Worm (Caenorhabditis elegans) whole organism, L1 larva: ENCODE results near the gene C04E12.4.

ENCODE experiments used
- C04F5.9 ChIP-seq: sonication (generic microtip); optimal IDR thresholded peaks from 2 replicates; lab custom pipeline; 2016; ENCODE audit warnings: missing genetic modification characterization, missing compliant biosample characterization
- C16A3.4 ChIP-seq: fragments of 150-350 bp; optimal IDR thresholded peaks from 2 replicates; lab custom pipeline; 2014; ENCODE audit warnings: missing biosample characterization, missing genetic modification characterization
- Y116A8C.19 ChIP-seq: sonication (generic microtip); optimal IDR thresholded peaks from 2 replicates; lab custom pipeline; 2016; ENCODE audit warnings: missing compliant biosample characterization, missing genetic modification characterization, borderline replicate concordance
- alr-1 ChIP-seq: fragments of 200-800 bp; sonication (Bioruptor generic); optimal IDR thresholded peaks from 2 replicates; lab custom pipeline; 2018; ENCODE audit warnings: borderline replicate concordance, mild to moderate bottlenecking, missing genetic modification characterization, missing compliant biosample characterization
- aly-2 ChIP-seq: fragments of 150-350 bp; optimal IDR thresholded peaks from 2 replicates; lab custom pipeline; 2014; ENCODE audit warnings: missing biosample characterization, missing genetic modification characterization
- ceh-63 ChIP-seq: fragments of 200-800 bp; sonication (Bioruptor generic); optimal IDR thresholded peaks from 2 replicates; lab custom pipeline; 2018; ENCODE audit warnings: mild to moderate bottlenecking, missing genetic modification characterization, missing compliant biosample characterization
- ceh-8 ChIP-seq: fragments of 200-800 bp; sonication (Bioruptor generic); optimal IDR thresholded peaks from 2 replicates; lab custom pipeline; 2018; ENCODE audit warnings: mild to moderate bottlenecking, missing genetic modification characterization, moderate library complexity, missing compliant biosample characterization
- ceh-82 ChIP-seq, 3 experiments: fragments of 150-350 bp in 1 of 3; sonication (generic microtip) in 2 of 3; optimal IDR thresholded peaks; 2 replicates each; lab custom pipeline; 2014 to 2017; ENCODE audit warnings: missing biosample characterization in 3 of 3, missing genetic modification characterization in 3 of 3
- ceh-88 ChIP-seq: fragments of 200-800 bp; sonication (Bioruptor generic); IDR thresholded peaks from 2 replicates; pipeline ENCODE4 v1.3.6; 2022; ENCODE audit warnings: missing genetic modification characterization, missing compliant biosample characterization
- ceh-90 ChIP-seq: sonication (generic microtip); optimal IDR thresholded peaks from 2 replicates; lab custom pipeline; 2016; ENCODE audit warnings: missing genetic modification characterization, missing compliant biosample characterization
- ces-1 ChIP-seq: fragments of 150-350 bp; optimal IDR thresholded peaks from 2 replicates; lab custom pipeline; 2014; ENCODE audit warnings: missing biosample characterization, missing genetic modification reagents, missing genetic modification characterization
- dpl-1 ChIP-seq, 3 experiments: fragments of 150-350 bp in 2 of 3; sonication (generic microtip) in 1 of 3; optimal IDR thresholded peaks; 2 replicates each; lab custom pipeline; 2014 to 2017; ENCODE audit warnings: missing biosample characterization in 3 of 3, missing genetic modification characterization in 3 of 3, missing genetic modification reagents in 3 of 3
- dsc-1 ChIP-seq: sonication (generic microtip); optimal IDR thresholded peaks from 2 replicates; lab custom pipeline; 2016; ENCODE audit warnings: mild to moderate bottlenecking, missing genetic modification characterization, missing compliant biosample characterization
- efl-1 ChIP-seq, 4 experiments: fragments of 150-350 bp; optimal IDR thresholded peaks in 3 of 4; peaks in 1 of 4; 1 replicate in 1 of 4; 2 replicates in 3 of 4; lab custom pipeline; 2014; ENCODE audit warnings: missing biosample characterization in 2 of 4, missing genetic modification characterization in 2 of 4, missing genetic modification reagents in 2 of 4
- efl-3 ChIP-seq: fragments of 200-800 bp; sonication (Bioruptor generic); optimal IDR thresholded peaks from 2 replicates; lab custom pipeline; 2018; ENCODE audit warnings: mild to moderate bottlenecking, missing genetic modification characterization, missing compliant biosample characterization
- elt-3 ChIP-seq, 6 experiments: fragments of 150-350 bp in 1 of 6; sonication (generic microtip); optimal IDR thresholded peaks; 2 replicates each; lab custom pipeline; 2017 to 2018; ENCODE audit warnings: missing biosample characterization in 6 of 6, missing genetic modification characterization in 6 of 6, inconsistent platforms in 1 of 6
- ets-5 ChIP-seq: fragments of 200-800 bp; sonication (Bioruptor generic); IDR thresholded peaks from 2 replicates; pipeline ENCODE4 v1.3.6; 2022; ENCODE audit warnings: missing genetic modification characterization, missing compliant biosample characterization
- fkh-10 ChIP-seq: sonication (generic microtip); optimal IDR thresholded peaks from 2 replicates; lab custom pipeline; 2017; ENCODE audit warnings: missing biosample characterization, missing genetic modification reagents, missing genetic modification characterization
- fkh-4 ChIP-seq: sonication (generic microtip); optimal IDR thresholded peaks from 2 replicates; lab custom pipeline; 2016; ENCODE audit warnings: missing compliant biosample characterization, missing genetic modification characterization, borderline replicate concordance
- hlh-17 ChIP-seq: fragments of 200-800 bp; sonication (Bioruptor generic); optimal IDR thresholded peaks from 2 replicates; lab custom pipeline; 2018; ENCODE audit warnings: missing genetic modification characterization, mild to moderate bottlenecking, missing compliant biosample characterization, moderate library complexity, borderline replicate concordance
- hpl-2 ChIP-seq: fragments of 150-350 bp; optimal IDR thresholded peaks from 2 replicates; lab custom pipeline; 2014; ENCODE audit warnings: missing biosample characterization, missing genetic modification reagents, missing genetic modification characterization
- irx-1 ChIP-seq: sonication (generic microtip); optimal IDR thresholded peaks from 2 replicates; lab custom pipeline; 2016; ENCODE audit warnings: missing genetic modification characterization, missing compliant biosample characterization
- jun-1 ChIP-seq: fragments of 150-350 bp; optimal IDR thresholded peaks from 2 replicates; lab custom pipeline; 2014; ENCODE audit warnings: missing biosample characterization, missing genetic modification reagents, missing genetic modification characterization
- lin-13 ChIP-seq: fragments of 150-350 bp; optimal IDR thresholded peaks from 2 replicates; lab custom pipeline; 2014; ENCODE audit warnings: missing biosample characterization, missing genetic modification reagents, missing genetic modification characterization
- lin-15B ChIP-seq: fragments of 150-350 bp; sonication (generic microtip); optimal IDR thresholded peaks from 3 replicates; lab custom pipeline; 2014; ENCODE audit warnings: missing biosample characterization, missing genetic modification characterization
- lin-35 ChIP-seq, 2 experiments: fragments of 150-350 bp; optimal IDR thresholded peaks; 2 replicates each; lab custom pipeline; 2014; ENCODE audit warnings: missing biosample characterization in 2 of 2, missing genetic modification characterization in 2 of 2, missing genetic modification reagents in 2 of 2
- lin-39 ChIP-seq: fragments of 150-350 bp; optimal IDR thresholded peaks from 2 replicates; lab custom pipeline; 2014; ENCODE audit warnings: missing biosample characterization, missing genetic modification reagents, missing genetic modification characterization
- mdl-1 ChIP-seq, 2 experiments: fragments of 150-350 bp; optimal IDR thresholded peaks; 2 replicates each; lab custom pipeline; 2014 to 2017; ENCODE audit warnings: missing biosample characterization in 2 of 2, missing genetic modification characterization in 2 of 2, inconsistent platforms in 1 of 2
- mef-2 ChIP-seq: fragments of 150-350 bp; optimal IDR thresholded peaks from 2 replicates; lab custom pipeline; 2014; ENCODE audit warnings: missing biosample characterization, missing genetic modification characterization
- mep-1 ChIP-seq: fragments of 150-350 bp; optimal IDR thresholded peaks from 2 replicates; lab custom pipeline; 2014; ENCODE audit warnings: missing biosample characterization, missing genetic modification characterization
- nhr-11 ChIP-seq: fragments of 150-350 bp; optimal IDR thresholded peaks from 2 replicates; lab custom pipeline; 2014; ENCODE audit warnings: missing biosample characterization, missing genetic modification characterization
- nhr-12 ChIP-seq: sonication (generic microtip); optimal IDR thresholded peaks from 2 replicates; lab custom pipeline; 2017; ENCODE audit warnings: missing biosample characterization, missing genetic modification characterization
- nhr-19 ChIP-seq: fragments of 200-800 bp; sonication (Bioruptor generic); conservative IDR thresholded peaks from 2 replicates; pipeline ENCODE4 v1.3.6; 2022; ENCODE audit warnings: missing genetic modification characterization, missing compliant biosample characterization
- nhr-20 ChIP-seq: sonication (generic microtip); optimal IDR thresholded peaks from 2 replicates; lab custom pipeline; 2016; ENCODE audit warnings: mild to moderate bottlenecking, missing genetic modification characterization, missing compliant biosample characterization
- nhr-47 ChIP-seq: sonication (generic microtip); optimal IDR thresholded peaks from 2 replicates; lab custom pipeline; 2016; ENCODE audit warnings: mild to moderate bottlenecking, missing genetic modification characterization, moderate library complexity, missing compliant biosample characterization
- nhr-77 ChIP-seq: fragments of 150-350 bp; optimal IDR thresholded peaks from 2 replicates; lab custom pipeline; 2014; ENCODE audit warnings: missing biosample characterization, missing genetic modification characterization
- nhr-84 ChIP-seq: sonication (generic microtip); optimal IDR thresholded peaks from 2 replicates; lab custom pipeline; 2017; ENCODE audit warnings: missing biosample characterization, missing genetic modification characterization
- nhr-90 ChIP-seq: sonication (generic microtip); optimal IDR thresholded peaks from 2 replicates; lab custom pipeline; 2016; ENCODE audit warnings: mild to moderate bottlenecking, missing genetic modification characterization, missing compliant biosample characterization; ENCODE audit not compliant: poor library complexity
- pqm-1 ChIP-seq: sonication (generic microtip); optimal IDR thresholded peaks from 3 replicates; lab custom pipeline; 2017; ENCODE audit warnings: missing biosample characterization, missing genetic modification characterization
- rnt-1 ChIP-seq: sonication (generic microtip); optimal IDR thresholded peaks from 2 replicates; lab custom pipeline; 2016; ENCODE audit warnings: mild to moderate bottlenecking, missing genetic modification characterization, moderate library complexity, missing compliant biosample characterization
- skn-1 ChIP-seq: fragments of 150-350 bp; optimal IDR thresholded peaks from 2 replicates; lab custom pipeline; 2014; ENCODE audit warnings: missing biosample characterization, missing genetic modification characterization
- snpc-4 ChIP-seq: fragments of 150-350 bp; optimal IDR thresholded peaks from 2 replicates; lab custom pipeline; 2014; ENCODE audit warnings: missing biosample characterization, missing genetic modification characterization
- snu-23 ChIP-seq: sonication (generic microtip); optimal IDR thresholded peaks from 2 replicates; lab custom pipeline; 2016; ENCODE audit warnings: missing genetic modification characterization, missing compliant biosample characterization
- sox-4 ChIP-seq: sonication (generic microtip); optimal IDR thresholded peaks from 2 replicates; lab custom pipeline; 2016; ENCODE audit warnings: missing genetic modification characterization, missing compliant biosample characterization
- sptf-1 ChIP-seq: fragments of 150-350 bp; optimal IDR thresholded peaks from 2 replicates; lab custom pipeline; 2014; ENCODE audit warnings: missing biosample characterization, missing genetic modification characterization
- unc-30 ChIP-seq: sonication (generic microtip); optimal IDR thresholded peaks from 2 replicates; lab custom pipeline; 2017; ENCODE audit warnings: missing biosample characterization, missing genetic modification characterization
- unc-86 ChIP-seq: sonication (generic microtip); optimal IDR thresholded peaks from 2 replicates; lab custom pipeline; 2016; ENCODE audit warnings: missing genetic modification characterization, missing compliant biosample characterization
- unc-98 ChIP-seq: fragments of 200-800 bp; sonication (Bioruptor generic); IDR thresholded peaks from 2 replicates; pipeline ENCODE4 v1.3.6; 2022; ENCODE audit warnings: missing genetic modification characterization, missing compliant biosample characterization
- zag-1 ChIP-seq: fragments of 150-350 bp; optimal IDR thresholded peaks from 2 replicates; lab custom pipeline; 2014; ENCODE audit warnings: missing biosample characterization, missing genetic modification characterization

C04E12.4 gene

DNA sequence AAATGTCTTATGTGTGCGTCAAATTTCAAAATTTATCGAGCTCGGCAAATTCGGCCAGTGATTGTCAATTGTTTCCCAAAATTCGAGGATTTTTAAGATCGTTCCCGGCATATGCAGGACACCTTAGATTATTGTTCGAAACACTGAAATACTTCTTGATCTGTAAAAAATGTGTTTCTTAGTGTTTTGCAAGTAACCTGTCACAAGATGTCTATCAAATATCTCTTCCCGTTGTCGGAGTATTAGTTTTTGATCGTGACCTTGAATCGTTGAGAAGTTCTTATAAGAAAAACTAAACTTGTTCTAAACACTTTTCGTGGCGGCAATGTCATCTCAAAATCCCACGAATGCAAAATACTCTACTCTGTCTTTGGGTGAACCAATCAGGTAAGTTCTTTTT, at the start of gene C04E12.4:
Gene C04E12.4 (plus strand): TSS at position 301 of the 400 bp plus-strand sequence.
- peak; percentile 16 for TF ChIP-seq nhr-20 (tag; lab: Kevin White, UChicago)
- TF ChIP-seq sptf-1 (tag; lab: Kevin White, UChicago), result no peak
- no peak for TF ChIP-seq irx-1
- TF ChIP-seq snpc-4 (tag; lab: Kevin White, UChicago), result no peak
- peak in 1 of 6 experiments; percentile 38 for TF ChIP-seq elt-3 (tag; optimal IDR thresholded peaks at IDR 0.05; lab: Kevin White, UChicago)
- TF ChIP-seq Y116A8C.19 (tag; lab: Kevin White, UChicago), result no peak
- no peak for TF ChIP-seq efl-3 (GFP tag; lab: Kevin White, UChicago)
- no peak for TF ChIP-seq nhr-84 (tag; lab: Kevin White, UChicago)
- TF ChIP-seq sox-4 (tag; lab: Kevin White, UChicago), result no peak
- no peak for TF ChIP-seq efl-1 (optimal IDR thresholded peaks at IDR 0.05; lab: Kevin White, UChicago)
- TF ChIP-seq efl-1 (GFP tag; optimal IDR thresholded peaks at IDR 0.05 in 1 of 2; lab: Kevin White, UChicago), result peak in 1 of 2 experiments; percentile 47
- no peak for TF ChIP-seq ets-5

ce11 chrV:3315308-3315707, 47.3 kb upstream of the C04E12.4 start, which contains the start of gene arrd-19:
TSS of gene arrd-19 (minus strand) at chrV:3315516.
- TF ChIP-seq ceh-63 (no peak), fkh-10 (no peak), mep-1 (tag; lab: Kevin White, UChicago) (peak; percentile 88), mef-2 (tag; lab: Kevin White, UChicago) (no peak), Y116A8C.19 (tag; lab: Kevin White, UChicago) (no peak), snu-23 (GFP tag; lab: Kevin White, UChicago) (peak; percentile 82), lin-35 (GFP tag; optimal IDR thresholded peaks at IDR 0.05; lab: Kevin White, UChicago) (peak; percentile 49 to 64), nhr-19 (GFP tag; lab: Robert Waterston, UW) (peak; percentile 77), zag-1 (tag; lab: Kevin White, UChicago) (no peak), sptf-1 (tag; lab: Kevin White, UChicago) (no peak), nhr-20 (tag; lab: Kevin White, UChicago) (peak; percentile 84), unc-98 (GFP tag; lab: Robert Waterston, UW) (no peak), hpl-2 (GFP tag; lab: Kevin White, UChicago) (no peak), C16A3.4 (tag; lab: Kevin White, UChicago) (peak; percentile 49), rnt-1 (tag; lab: Kevin White, UChicago) (peak; percentile 78), jun-1 (tag; lab: Kevin White, UChicago) (peak; percentile 29), ces-1 (GFP tag; lab: Kevin White, UChicago) (no peak), irx-1 (peak; percentile 58), dsc-1 (tag; lab: Kevin White, UChicago) (peak; percentile 46), nhr-12 (no peak), nhr-77 (peak; percentile 72), lin-13 (GFP tag; lab: Kevin White, UChicago) (peak; percentile 38), nhr-90 (peak; percentile 34), hlh-17 (GFP tag; lab: Kevin White, UChicago) (no peak), lin-15B (tag; lab: Kevin White, UChicago) (peak; percentile 21), nhr-47 (tag; lab: Kevin White, UChicago) (peak; percentile 69), ets-5 (no peak), aly-2 (tag; lab: Kevin White, UChicago) (no peak), dpl-1 (GFP tag; optimal IDR thresholded peaks at IDR 0.05; lab: Kevin White, UChicago) (peak; percentile 46 to 76 (median 63)), pqm-1 (tag; lab: Kevin White, UChicago) (no peak), elt-3 (tag; optimal IDR thresholded peaks at IDR 0.05; lab: Kevin White, UChicago) (peak in 2 of 6 experiments; percentile 5 to 30), mdl-1 (tag; optimal IDR thresholded peaks at IDR 0.05; lab: Kevin White, UChicago) (peak in 1 of 2 experiments; percentile 71), unc-30 (tag; lab: Kevin White, UChicago) (no peak), lin-39 (tag; lab: Kevin White, UChicago) (no peak), C04F5.9 (no peak), ceh-8 (GFP tag; lab: Kevin White, UChicago) (no peak), nhr-11 (tag; lab: Kevin White, UChicago) (no peak), ceh-90 (tag; lab: Kevin White, UChicago) (no peak), ceh-82 (tag; optimal IDR thresholded peaks at IDR 0.05; lab: Kevin White, UChicago) (peak in 2 of 3 experiments; percentile 36 to 76), unc-86 (tag; lab: Kevin White, UChicago) (peak; percentile 39), skn-1 (peak; percentile 52), alr-1 (tag; lab: Kevin White, UChicago) (no peak), fkh-4 (tag; lab: Kevin White, UChicago) (no peak), ceh-88 (GFP tag; lab: Robert Waterston, UW) (no peak)
